Fruit fly (Drosophila melanogaster) ovary, adult (tissue): Measurements from ENCODE around the gene CG34136.
A peak's percentile ranks its signal among the peaks of the same experiment; 100 is the strongest.

Experiments used
- CG17801 ChIP-seq: fragments of 200-800 bp; optimal IDR thresholded peaks from 2 replicates; lab custom pipeline; 2019; ENCODE audit warnings: missing biosample characterization, mild to moderate bottlenecking, missing genetic modification characterization, moderate library complexity; ENCODE audit not compliant: partially characterized antibody

Gene CG34136

DNA sequence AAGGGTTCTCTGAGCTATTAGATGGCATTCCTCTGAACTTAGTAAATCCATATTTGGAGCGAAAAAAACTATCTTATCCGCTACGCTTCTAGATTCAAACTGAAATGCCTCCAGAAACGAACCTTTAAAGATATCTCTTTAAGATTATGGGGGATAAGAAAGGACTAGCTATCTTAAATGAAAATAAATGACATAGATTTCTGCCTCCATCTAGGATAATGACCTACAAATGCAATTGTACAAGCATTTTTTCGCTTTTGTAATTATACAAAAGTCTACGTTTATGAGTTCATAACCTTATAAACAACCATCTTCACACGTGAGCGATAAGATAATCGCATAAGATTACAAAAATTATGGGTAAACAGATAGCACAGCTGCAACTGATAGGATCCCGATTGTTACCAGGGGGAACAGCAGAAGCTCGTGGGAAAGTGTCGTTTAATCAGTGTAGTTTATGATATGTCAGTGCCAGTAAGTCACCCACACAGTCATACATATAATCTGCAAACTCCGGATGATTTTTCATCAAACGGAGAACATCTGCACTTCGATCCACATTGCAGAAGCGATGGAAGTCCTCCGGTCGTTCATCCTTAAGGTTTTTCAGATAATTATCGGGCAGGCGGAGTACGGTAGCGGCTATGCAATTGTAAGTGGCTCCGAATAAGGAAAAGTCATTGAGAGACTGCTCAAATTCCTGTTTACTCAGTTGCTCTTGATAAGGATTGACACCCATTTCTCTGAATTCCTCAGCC, 14.1 kb upstream of the CG34136 start, which contains the start of gene CG33511:
Gene CG33511 (minus strand): TSS at position 51 of the 758 bp plus-strand sequence.
- no peak for TF ChIP-seq CG17801

DNA sequence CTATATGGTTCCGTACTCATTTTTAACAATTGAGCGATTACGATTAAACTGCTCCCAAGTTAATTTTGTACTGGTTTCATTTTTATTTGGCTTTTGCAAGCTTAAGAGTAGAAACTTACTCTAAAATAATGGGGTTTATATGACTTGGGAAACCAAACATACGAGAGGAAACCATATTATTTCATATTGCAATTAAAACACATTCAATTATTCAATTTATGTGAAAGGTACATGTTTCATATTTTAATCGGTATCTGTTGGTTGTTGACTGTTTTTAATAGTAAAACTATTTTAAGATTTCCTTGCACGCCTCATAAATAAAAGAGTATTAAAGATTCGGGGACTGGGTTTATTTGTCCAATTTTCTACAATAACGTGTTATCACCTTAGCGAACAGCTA, 12.5 kb upstream of the CG34136 start, which contains the start of gene CG33510:
Gene CG33510 (minus strand): TSS at position 59 of the 400 bp plus-strand sequence.
- no peak for TF ChIP-seq CG17801

DNA sequence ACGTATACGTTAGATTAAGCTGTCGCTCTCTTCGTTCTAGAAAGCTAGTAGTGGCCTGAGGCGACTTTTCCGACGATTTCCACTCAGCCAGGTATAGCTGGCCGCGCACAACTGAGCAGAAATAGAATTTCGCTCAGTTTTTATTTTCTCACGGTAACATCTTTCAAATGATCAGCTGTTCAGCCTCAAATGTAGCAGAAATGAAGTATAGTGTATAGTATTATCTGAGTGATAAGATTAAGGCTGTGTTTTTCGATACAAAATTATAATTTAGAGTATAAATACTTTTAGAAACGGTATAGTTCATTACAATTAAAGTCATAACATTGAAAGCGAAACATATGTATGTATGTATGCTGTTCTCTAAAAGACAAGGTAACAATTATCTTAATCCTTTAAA, 10.3 kb upstream of the CG34136 start, which contains the start of gene CG33509:
Gene CG33509 (minus strand): TSS at position 101 of the 400 bp plus-strand sequence.
- no peak for TF ChIP-seq CG17801

DNA sequence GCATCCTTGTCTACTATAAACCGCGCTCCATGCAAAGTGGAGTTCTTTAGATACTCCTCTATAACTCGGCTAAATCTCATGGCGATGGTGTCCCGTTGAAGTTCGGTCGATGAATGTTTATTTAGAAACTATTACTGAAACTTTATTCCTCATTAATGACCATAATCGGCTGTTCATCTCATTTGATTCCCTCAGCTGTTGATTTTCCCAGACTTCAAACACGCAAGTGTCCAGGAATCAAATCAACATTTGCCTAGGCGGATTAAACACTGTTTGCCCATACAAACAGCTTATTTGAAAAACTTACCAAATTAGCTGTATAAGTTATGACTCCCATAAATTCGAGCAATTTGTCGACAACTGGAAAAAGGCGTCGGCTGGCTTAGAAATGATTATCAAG, 8.1 kb upstream of the CG34136 start, which contains the start of gene ppk13:
Gene ppk13 (minus strand): TSS at position 101 of the 400 bp plus-strand sequence.
- no peak for TF ChIP-seq CG17801

DNA sequence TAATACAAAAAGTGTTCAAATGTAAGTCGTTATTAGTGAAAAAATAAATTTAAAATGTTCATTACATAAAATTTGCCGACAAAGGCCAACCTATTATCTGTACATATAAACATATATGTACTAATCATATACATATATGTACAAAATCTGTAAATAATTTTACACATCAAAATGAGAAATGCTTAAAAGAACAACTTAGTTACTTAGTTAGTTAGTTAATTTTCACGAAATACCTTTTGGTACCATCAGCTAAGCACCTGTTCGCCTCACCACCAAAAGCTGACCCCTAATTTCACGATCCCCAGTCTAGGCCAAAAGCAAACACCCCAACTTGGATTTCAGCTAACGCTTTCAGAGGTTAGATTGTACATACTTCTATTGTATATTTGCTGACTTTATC, 7.6 kb upstream of the CG34136 start, which contains the start of gene CG9259:
Gene CG9259 (plus strand): TSS at position 301 of the 400 bp plus-strand sequence.
- no peak for TF ChIP-seq CG17801

DNA sequence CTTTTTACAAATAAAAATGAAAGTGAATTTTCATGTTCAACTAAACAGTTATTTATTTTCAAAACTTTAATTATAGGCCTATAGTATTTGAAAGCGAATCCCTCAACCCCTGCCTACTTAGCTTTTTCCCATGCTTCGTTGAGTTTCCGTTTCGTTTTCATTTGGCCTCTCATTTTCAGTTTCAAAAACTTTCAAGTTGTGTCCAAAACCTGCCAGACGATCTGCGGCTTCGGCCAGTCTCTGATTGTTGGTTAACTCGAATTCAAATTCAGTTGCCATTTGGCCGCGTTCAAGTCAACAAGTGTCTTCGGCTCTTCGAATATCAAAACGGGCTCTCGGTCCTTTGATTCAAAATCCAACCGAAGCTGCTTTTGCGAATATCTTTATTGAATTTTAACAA, 5.8 kb upstream of the CG34136 start, which contains the start of gene CG14397:
Gene CG14397 (plus strand): TSS at position 270 of the 400 bp plus-strand sequence.
- TF ChIP-seq CG17801: no peak

DNA sequence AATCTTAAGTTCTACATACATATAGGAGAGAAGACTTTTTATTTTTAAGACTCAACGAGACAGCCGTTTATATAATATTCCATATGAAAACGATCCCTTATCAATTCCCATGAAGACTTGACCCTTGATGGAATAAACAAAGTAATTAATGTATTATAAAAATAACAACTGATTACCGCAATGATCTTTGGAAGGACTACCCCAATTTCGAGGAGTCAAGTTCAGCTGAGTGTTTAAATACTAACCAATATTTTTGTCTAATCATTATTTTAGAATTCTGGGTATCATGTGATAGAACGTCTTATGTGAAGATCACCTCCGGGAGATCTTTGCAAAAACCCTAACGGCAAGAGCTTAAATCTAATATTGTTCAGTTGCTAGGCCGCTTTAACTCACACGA, 1.1 kb downstream of the CG34136 start:
- no peak for TF ChIP-seq CG17801

DNA sequence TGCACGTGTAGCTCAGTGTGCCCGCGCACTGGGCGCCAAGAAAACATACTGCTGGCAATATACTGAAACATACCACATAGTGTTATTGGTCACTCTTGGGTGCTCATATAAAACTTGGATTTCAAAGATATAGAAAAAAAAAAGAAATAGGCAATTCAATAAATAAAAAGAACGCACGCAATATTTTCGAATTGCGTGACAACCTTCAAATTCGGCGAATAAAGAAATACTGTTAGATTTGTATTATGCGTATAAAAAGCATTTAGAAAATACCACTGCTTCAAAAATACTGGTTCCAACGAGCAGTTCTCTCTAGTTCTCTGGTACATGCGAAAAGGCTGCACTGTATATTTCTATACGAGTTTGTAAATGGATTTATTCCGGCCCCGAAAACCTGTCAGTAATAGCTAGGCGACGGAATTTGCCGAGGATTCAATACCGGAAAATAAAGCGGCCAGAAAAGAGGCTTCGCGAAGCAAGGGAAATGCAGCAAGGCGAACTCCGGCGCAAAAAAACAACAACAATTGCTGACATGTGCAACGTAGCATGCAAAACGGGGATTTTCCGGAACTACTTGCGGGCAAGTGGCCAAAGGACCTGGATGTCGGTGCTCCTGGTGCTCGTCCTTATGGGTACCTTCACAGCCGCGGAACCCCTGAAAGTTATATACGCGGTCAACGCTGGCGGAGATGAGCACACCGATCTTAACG, 5.8 kb downstream of the CG34136 start, which contains the start of gene CG9257:
Gene CG9257 (plus strand): TSS at position 345 of the 710 bp plus-strand sequence.
- TF ChIP-seq CG17801: no peak

DNA sequence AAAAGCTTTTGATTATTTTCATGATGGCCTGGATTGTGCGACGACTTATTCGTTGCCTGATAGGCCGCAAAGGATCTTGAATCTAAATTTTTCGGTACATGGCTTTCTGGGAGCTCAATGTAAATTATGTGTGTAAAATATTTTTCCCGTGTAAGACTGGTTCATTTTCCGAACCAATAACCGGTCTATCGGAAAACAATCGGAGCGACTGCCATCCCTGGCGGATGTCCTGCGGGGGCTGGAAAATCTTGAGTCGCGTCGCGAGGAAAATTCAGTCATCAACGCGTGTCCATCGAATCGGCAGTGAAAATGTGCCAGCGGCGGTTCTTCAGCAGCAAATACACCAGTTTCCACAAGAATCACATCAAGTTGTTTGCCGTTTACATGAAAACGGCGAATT, 7.6 kb downstream of the CG34136 start, which contains the start of the genes CG46307 and Nhe2:
Gene CG46307 (plus strand): TSS at position 243 of the 400 bp plus-strand sequence.
Gene Nhe2 (plus strand): TSS at position 243 of the 400 bp plus-strand sequence.
- no peak for TF ChIP-seq CG17801

DNA sequence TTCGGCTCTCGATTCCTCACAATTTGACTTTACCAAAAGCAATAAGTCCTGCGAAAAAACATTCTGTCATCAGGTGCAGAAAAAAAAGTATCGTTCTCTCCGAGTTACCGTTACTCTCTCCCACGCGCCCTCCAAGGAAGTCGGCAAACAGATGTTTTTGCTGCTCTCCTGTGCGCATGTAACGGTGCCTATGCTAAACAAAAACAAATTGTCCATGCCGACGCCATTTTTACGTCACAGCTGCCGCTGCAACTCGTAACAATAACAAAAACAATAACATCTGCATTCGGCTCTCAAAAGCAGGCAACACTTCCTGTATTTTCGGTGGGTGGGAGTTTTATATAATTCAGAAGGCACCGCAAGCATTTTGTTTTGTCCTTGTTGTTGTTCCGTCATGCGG, 8.4 kb downstream of the CG34136 start:
- TF ChIP-seq CG17801: no peak

DNA sequence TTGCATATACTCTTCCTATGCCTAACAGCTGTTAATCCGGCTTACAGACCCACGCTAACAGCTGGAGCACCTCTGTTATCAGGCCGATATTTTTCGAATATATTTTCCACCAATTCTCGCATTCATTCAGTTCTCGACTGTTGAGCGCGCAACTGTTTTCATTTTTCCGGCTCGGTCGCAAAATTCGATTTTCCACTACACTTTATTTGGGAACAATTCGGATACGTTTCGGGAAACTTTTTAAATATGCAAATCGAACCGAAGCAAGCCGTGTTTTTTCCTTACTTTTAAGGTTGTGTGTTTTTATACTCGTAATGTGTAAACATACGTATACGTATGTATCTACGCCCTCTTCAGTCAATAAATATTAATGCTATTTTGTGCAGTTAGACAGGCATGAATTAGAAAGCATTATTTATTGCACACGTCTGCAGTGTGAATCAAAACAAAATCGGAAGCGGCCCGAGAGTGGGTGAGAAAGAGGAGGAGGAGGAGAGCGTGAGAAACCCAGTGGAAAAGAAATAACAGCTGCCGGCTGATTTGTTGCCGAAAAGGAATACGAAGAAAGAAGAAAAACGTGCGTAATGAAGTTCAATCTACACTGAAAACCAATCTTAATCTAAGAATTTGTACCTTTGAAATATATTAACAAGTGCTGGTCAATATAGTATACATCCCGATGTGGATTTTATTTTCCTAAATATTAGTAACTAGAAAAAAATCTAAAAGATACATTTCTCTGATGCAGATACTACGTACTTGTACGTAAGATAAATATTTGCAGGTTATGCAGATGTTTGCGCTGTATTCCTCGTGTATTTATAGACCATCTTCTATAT, 11.1 kb downstream of the CG34136 start:
- no peak for TF ChIP-seq CG17801

DNA sequence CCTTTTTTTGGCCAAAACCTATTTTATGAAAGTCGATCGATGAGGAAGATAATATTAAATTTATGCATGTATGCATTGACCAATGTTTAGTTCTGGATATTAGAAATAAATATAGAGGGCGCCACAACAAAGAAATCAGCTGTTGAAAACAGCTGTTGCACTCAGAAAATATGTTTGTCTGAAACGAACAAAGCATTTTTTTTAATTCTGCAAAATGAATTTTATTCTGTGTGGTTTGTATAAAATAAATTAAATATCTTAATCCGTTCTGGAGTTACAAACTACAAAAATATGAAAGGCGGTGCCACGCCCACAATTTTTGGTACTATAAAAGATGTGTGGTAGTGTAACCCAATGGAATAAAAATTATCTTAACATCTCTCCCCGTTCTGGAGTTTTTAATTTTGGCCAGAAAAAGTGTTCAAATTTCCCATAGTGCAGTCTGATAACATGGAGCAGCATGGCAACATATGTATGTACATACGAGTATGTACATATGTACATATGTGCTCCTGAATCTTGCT, 12.1 kb downstream of the CG34136 start:
- peak; percentile 6 for TF ChIP-seq CG17801

DNA sequence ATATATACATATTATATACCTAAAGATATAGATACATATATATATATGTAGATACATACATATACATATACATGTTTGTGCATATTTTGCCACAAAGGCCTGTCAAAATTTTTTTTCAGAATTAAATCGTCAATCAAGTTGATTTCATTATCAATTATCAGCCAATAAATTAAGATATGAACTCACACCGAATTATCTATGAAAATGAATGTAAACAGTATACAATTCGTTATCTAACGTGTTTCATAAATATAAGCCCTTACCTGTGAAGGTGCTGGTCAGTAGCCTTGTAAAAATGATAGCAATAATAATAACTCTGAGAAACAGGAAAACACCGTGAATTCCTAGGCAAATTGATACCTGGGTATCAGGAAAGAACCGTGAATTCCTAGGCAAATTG, 13.0 kb downstream of the CG34136 start:
- no peak for TF ChIP-seq CG17801

DNA sequence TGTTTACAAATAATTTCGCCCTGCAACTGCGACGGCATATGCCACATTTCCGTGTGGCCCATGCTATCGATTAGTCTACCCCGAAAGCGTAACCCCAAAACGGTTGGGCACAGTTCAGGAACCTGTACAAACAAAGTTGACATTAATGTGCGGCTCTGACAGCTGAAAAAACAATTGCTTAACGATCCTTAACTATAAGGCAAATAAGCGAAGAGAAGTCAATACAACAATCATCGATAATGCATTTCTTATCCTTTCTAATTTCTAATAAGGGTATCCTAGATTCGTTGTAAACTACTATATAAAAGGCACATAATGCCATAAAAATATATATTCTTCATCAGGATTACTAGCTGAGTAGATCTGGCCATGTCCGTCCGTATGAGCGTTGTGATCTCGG, 15.1 kb downstream of the CG34136 start:
- no peak for TF ChIP-seq CG17801

DNA sequence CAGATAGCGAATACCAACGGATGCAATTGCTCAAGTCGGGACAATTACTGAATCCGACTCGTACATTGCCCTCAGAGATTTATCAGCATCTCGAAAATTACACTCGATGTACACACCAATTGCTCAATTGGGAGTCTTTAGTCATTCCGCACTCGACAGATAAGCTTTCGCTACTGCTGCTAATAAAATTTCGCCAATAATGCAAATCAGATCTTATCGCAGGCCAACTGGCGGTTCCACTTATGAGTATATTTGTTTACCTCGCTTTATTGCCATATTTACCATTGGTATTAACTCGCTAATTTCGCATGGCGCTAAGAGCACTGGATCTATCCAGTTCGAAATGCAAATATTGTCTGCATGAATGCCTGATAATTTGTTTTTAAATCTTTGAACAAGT, 16.8 kb downstream of the CG34136 start:
- TF ChIP-seq CG17801: no peak

DNA sequence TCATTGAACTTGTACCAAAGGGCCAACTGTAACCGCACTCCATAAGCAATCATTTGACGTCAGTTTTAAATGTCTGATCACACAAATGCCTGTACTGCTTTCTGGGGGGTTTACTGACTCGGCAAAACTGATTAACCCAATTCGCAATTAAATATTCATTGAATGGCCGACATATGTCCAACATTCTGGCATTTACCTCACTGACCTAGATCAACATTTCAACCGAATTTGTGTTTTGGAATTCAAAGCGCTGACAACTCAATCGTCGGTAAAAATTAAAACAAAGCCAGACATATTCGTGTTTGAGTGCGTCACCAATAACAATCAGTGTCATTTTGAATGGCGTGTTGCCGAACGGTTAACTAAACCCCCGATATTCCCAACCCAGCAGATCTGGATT, 19.0 kb downstream of the CG34136 start:
- no peak for TF ChIP-seq CG17801
